Worm (Caenorhabditis elegans): ENCODE results near the gene mcat-1.

The mcat-1 gene

DNA sequence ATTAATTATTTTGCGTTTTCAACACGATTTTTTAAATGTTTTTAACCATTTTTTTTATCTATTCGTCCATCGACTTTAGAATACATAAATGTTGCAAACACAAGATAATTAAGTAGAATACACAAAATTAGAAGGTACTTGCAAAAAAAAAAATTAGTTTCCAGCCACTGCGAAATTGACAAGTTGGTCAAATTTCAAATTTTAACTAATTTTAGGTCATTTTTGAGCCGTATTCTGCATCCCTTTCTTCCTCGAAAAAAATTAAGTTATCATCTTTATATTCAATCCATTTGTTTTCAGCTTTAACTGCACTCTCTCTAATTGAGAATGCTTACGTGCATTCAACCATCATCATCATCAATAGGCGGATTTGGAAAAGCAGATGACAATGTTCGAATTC is 22.0 kb downstream of the mcat-1 start, which contains the start of gene egl-26:
egl-26 (plus strand) TSS at position 301 of the 400 bp plus-strand sequence.
- TF ChIP-seq snpc-4 (tag; optimal IDR thresholded peaks at IDR 0.05) (no peak), R02D3.7 (tag; optimal IDR thresholded peaks at IDR 0.05) (no peak), ztf-1 (GFP tag; conservative IDR thresholded peaks at IDR 0.05) (no peak), aly-2 (tag; optimal IDR thresholded peaks at IDR 0.05) (no peak), F13H6.1 (tag; optimal IDR thresholded peaks at IDR 0.05) (no peak), nhr-6 (tag; optimal IDR thresholded peaks at IDR 0.05) (no peak), mab-5 (tag; optimal IDR thresholded peaks at IDR 0.05) (no peak), mdl-1 (tag; optimal IDR thresholded peaks at IDR 0.05) (no peak), unc-62 (GFP tag; optimal IDR thresholded peaks at IDR 0.05) (no peak), ama-1 (optimal IDR thresholded peaks at IDR 0.05) (no peak), nhr-12 (tag; optimal IDR thresholded peaks at IDR 0.05) (no peak), ZK546.5 (tag; optimal IDR thresholded peaks at IDR 0.05) (no peak), alr-1 (tag; optimal IDR thresholded peaks at IDR 0.05) (no peak), sma-3 (GFP tag; optimal IDR thresholded peaks at IDR 0.05) (no peak), blmp-1 (tag; optimal IDR thresholded peaks at IDR 0.05; ENCODE audit: insufficient read depth) (no peak)

DNA sequence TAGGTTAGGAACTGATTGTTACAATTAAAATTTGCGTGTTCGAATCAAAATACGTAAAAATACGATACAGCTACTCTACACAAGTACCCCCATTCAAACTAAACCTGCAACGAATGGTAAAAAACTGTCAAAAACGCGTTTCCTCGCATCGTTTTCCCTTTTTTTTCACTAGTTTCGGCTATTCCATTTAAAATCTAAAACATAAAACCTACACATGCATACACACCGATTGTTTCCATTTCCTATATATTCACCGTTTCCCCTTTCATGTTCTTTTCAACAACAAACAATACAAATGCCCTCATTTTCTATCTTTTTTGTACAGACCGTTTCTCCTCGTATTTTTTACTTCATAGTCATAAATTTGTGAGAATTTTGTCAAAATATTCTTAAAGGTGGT is 22.6 kb downstream of the mcat-1 start:
- TF ChIP-seq ztf-11 (tag; optimal IDR thresholded peaks at IDR 0.05) (no peak), lsy-2 (tag; optimal IDR thresholded peaks at IDR 0.05) (no peak), ztf-1 (GFP tag; conservative IDR thresholded peaks at IDR 0.05) (no peak), unc-39 (tag; optimal IDR thresholded peaks at IDR 0.05) (no peak), alr-1 (tag; optimal IDR thresholded peaks at IDR 0.05) (no peak), zag-1 (tag; optimal IDR thresholded peaks at IDR 0.05) (no peak), skn-1 (tag; optimal IDR thresholded peaks at IDR 0.05) (no peak), lin-39 (tag; optimal IDR thresholded peaks at IDR 0.05) (no peak), nhr-11 (tag; optimal IDR thresholded peaks at IDR 0.05) (no peak), mab-5 (tag; optimal IDR thresholded peaks at IDR 0.05) (no peak), ceh-16 (tag; optimal IDR thresholded peaks at IDR 0.05) (no peak), egl-27 (tag; optimal IDR thresholded peaks at IDR 0.05) (no peak), C34F6.9 (tag; optimal IDR thresholded peaks at IDR 0.05) (no peak), nhr-10 (tag; optimal IDR thresholded peaks at IDR 0.05) (no peak), crh-2 (tag; optimal IDR thresholded peaks at IDR 0.05) (no peak), ztf-4 (tag; optimal IDR thresholded peaks at IDR 0.05) (no peak), lin-13 (GFP tag; optimal IDR thresholded peaks at IDR 0.05) (no peak), nhr-25 (tag; optimal IDR thresholded peaks at IDR 0.05) (no peak)

DNA sequence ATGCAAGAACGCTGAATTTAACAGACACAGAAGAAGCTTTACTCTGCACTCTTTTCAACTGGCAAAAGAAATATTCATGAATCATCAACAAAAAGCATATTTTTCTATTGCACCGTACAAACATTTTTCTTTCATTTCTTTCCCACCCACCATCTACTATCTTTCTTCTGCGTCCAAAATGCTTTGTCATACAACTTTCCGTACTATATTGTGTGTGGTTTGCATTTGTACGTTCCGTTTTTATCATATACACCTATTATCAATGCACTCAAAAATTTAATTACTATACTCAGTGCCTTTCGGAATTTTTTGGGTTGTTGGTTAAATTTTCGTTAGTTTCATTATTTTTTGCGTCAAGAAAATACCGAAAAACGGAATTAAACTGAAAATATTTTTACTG is 23.7 kb downstream of the mcat-1 start:
- TF ChIP-seq fos-1 (tag; optimal IDR thresholded peaks at IDR 0.05) (peak; percentile 91), lin-11 (tag; optimal IDR thresholded peaks at IDR 0.05) (no peak)

DNA sequence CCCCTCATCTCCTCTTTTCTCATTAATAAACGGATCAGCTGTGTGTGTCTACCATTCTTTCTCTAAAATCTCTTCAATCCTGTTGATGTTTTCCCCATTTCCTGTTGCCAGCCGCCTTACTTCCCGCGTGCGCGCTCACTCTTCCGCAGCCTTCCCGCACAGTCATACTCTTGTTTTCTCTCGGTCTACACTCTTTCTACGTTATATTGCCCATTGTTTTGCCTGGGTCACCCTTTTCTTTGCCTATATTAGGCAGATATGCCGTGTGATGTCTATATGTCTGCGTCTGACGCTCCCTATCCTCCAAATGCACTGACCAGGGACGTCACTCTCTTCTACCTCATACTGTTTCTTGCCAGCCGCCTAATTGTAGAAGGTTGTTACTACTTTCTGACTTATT is 25.0 kb downstream of the mcat-1 start:
- TF ChIP-seq skn-1 (tag; optimal IDR thresholded peaks at IDR 0.05) (no peak), unc-55 (GFP tag; optimal IDR thresholded peaks at IDR 0.05) (no peak), nhr-6 (tag; optimal IDR thresholded peaks at IDR 0.05) (no peak), nhr-237 (tag; optimal IDR thresholded peaks at IDR 0.05) (no peak), fos-1 (tag; optimal IDR thresholded peaks at IDR 0.05) (peak; percentile 78), ceh-16 (tag; optimal IDR thresholded peaks at IDR 0.05) (no peak), lsy-2 (tag; optimal IDR thresholded peaks at IDR 0.05) (peak in 1 of 2 experiments; percentile 40), mbf-1 (tag; optimal IDR thresholded peaks at IDR 0.05) (no peak), nhr-77 (tag; optimal IDR thresholded peaks at IDR 0.05) (no peak), alr-1 (tag; optimal IDR thresholded peaks at IDR 0.05) (no peak), nhr-23 (tag; optimal IDR thresholded peaks at IDR 0.05) (no peak), egl-27 (tag; optimal IDR thresholded peaks at IDR 0.05) (no peak), unc-62 (GFP tag; optimal IDR thresholded peaks at IDR 0.05) (no peak), ama-1 (optimal IDR thresholded peaks at IDR 0.05) (no peak), crh-2 (tag; optimal IDR thresholded peaks at IDR 0.05) (no peak), blmp-1 (tag; optimal IDR thresholded peaks at IDR 0.05; ENCODE audit: insufficient read depth) (peak; percentile 63), nhr-25 (tag; optimal IDR thresholded peaks at IDR 0.05) (peak; percentile 73), F13H6.1 (tag; optimal IDR thresholded peaks at IDR 0.05) (peak; percentile 41), aly-2 (tag; optimal IDR thresholded peaks at IDR 0.05) (no peak), sma-9 (GFP tag; optimal IDR thresholded peaks at IDR 0.05) (no peak), sma-9 (tag; optimal IDR thresholded peaks at IDR 0.05) (no peak), unc-39 (tag; optimal IDR thresholded peaks at IDR 0.05) (no peak), peb-1 (tag; optimal IDR thresholded peaks at IDR 0.05) (peak; percentile 95), mdl-1 (tag; optimal IDR thresholded peaks at IDR 0.05) (peak in 1 of 2 experiments; percentile 29), C34F6.9 (tag; optimal IDR thresholded peaks at IDR 0.05) (peak; percentile 29), sem-4 (tag; optimal IDR thresholded peaks at IDR 0.05) (peak; percentile 68), nhr-11 (tag; optimal IDR thresholded peaks at IDR 0.05) (no peak), ztf-4 (tag; optimal IDR thresholded peaks at IDR 0.05) (no peak), gmeb-1 (tag; optimal IDR thresholded peaks at IDR 0.05) (no peak), nhr-21 (tag; optimal IDR thresholded peaks at IDR 0.05) (peak; percentile 67), Y55F3AM.14 (GFP tag; optimal IDR thresholded peaks at IDR 0.05) (peak; percentile 23), mab-5 (tag; optimal IDR thresholded peaks at IDR 0.05) (no peak), sma-3 (GFP tag; optimal IDR thresholded peaks at IDR 0.05) (peak; percentile 71), lin-39 (tag; optimal IDR thresholded peaks at IDR 0.05) (no peak), dmd-4 (tag; optimal IDR thresholded peaks at IDR 0.05) (no peak), nhr-12 (tag; optimal IDR thresholded peaks at IDR 0.05) (no peak), ztf-1 (GFP tag; conservative IDR thresholded peaks at IDR 0.05) (no peak), R02D3.7 (tag; optimal IDR thresholded peaks at IDR 0.05) (no peak), ztf-11 (tag; optimal IDR thresholded peaks at IDR 0.05) (no peak)

All from whole organism, L2 larva.